Worm (Caenorhabditis elegans) whole organism, late embryonic: Measurements from ENCODE around the gene T14G8.4.

Source experiments
- ama-1 ChIP-seq: fragments of 150-350 bp; optimal IDR thresholded peaks from 2 replicates; lab custom pipeline; 2014
- ceh-14 ChIP-seq: sonication (generic microtip); optimal IDR thresholded peaks from 2 replicates; lab custom pipeline; 2016; ENCODE audit warnings: missing genotype, missing genetic modification characterization, missing compliant biosample characterization
- ceh-34 ChIP-seq: sonication (generic microtip); optimal IDR thresholded peaks from 2 replicates; lab custom pipeline; 2016; ENCODE audit warnings: mild to moderate bottlenecking, missing genetic modification characterization, missing compliant biosample characterization
- elt-2 ChIP-seq: sonication (generic microtip); optimal IDR thresholded peaks from 2 replicates; lab custom pipeline; 2016; ENCODE audit warnings: missing genetic modification reagents, missing genetic modification characterization, missing compliant biosample characterization
- fkh-10 ChIP-seq: fragments of 150-350 bp; optimal IDR thresholded peaks from 2 replicates; lab custom pipeline; 2014; ENCODE audit warnings: missing biosample characterization, missing genetic modification reagents, missing genetic modification characterization
- hlh-30 ChIP-seq: sonication (generic microtip); optimal IDR thresholded peaks from 2 replicates; lab custom pipeline; 2017; ENCODE audit warnings: antibody characterized with exemption, missing genetic modification characterization, missing compliant biosample characterization; ENCODE audit not compliant: insufficient read depth
- hlh-8 ChIP-seq: sonication (generic microtip); optimal IDR thresholded peaks from 2 replicates; lab custom pipeline; 2016; ENCODE audit warnings: missing genotype, missing genetic modification characterization, missing compliant biosample characterization
- lim-6 ChIP-seq: sonication (generic microtip); optimal IDR thresholded peaks from 2 replicates; lab custom pipeline; 2016; ENCODE audit warnings: missing genetic modification characterization, missing compliant biosample characterization
- nhr-11 ChIP-seq: fragments of 150-350 bp; optimal IDR thresholded peaks from 2 replicates; lab custom pipeline; 2014; ENCODE audit warnings: missing biosample characterization, missing genetic modification characterization
- sox-4 ChIP-seq: sonication (generic microtip); optimal IDR thresholded peaks from 2 replicates; lab custom pipeline; 2017; ENCODE audit warnings: mild to moderate bottlenecking, missing genetic modification characterization, inconsistent platforms, missing compliant biosample characterization
- tbx-2 ChIP-seq: sonication (generic microtip); optimal IDR thresholded peaks from 2 replicates; lab custom pipeline; 2016; ENCODE audit warnings: missing genetic modification characterization, missing compliant biosample characterization
- ttx-3 ChIP-seq: sonication (generic microtip); optimal IDR thresholded peaks from 2 replicates; lab custom pipeline; 2016; ENCODE audit warnings: missing genetic modification reagents, missing genetic modification characterization, missing compliant biosample characterization
- unc-3 ChIP-seq, 2 experiments: fragments of 200-800 bp in 1 of 2; sonication (Bioruptor generic) in 1 of 2; sonication (generic microtip) in 1 of 2; conservative IDR thresholded peaks in 1 of 2; optimal IDR thresholded peaks in 1 of 2; 2 replicates each; pipeline versions ENCODE4 v1.3.6 to Lab custom; 2016 to 2022; ENCODE audit warnings: missing compliant biosample characterization in 2 of 2, missing genetic modification characterization in 2 of 2, missing genetic modification reagents in 1 of 2
- unc-42 ChIP-seq: sonication (generic microtip); optimal IDR thresholded peaks from 2 replicates; lab custom pipeline; 2016; ENCODE audit warnings: missing genotype, missing genetic modification characterization, missing compliant biosample characterization

DNA sequence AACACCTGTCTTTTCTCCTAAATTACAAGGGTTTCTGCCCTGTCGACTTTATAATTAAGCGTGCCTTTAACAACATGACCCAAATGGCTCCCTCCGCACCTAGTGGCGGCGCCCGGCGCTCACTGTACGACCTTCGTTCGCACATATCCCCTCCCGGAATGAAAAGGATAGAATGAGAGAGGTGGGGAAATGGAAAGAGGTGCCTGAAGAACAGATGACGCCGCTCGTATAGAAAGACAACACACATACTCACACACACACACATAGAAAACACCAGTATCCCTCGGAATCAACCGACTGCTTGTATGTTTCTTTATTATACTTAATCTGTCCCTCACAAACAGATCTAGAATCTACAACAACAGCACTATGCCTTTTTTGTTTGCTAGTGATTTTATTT lies 46.2 kb upstream of the T14G8.4 start:
- TF ChIP-seq tbx-2 (tag; lab: Kevin White, UChicago) (no peak), sox-4 (tag; lab: Kevin White, UChicago) (no peak), elt-2 (tag; lab: Kevin White, UChicago) (no peak), hlh-8 (tag; lab: Kevin White, UChicago) (no peak), ceh-34 (tag; lab: Kevin White, UChicago) (no peak), ceh-14 (tag; lab: Kevin White, UChicago) (no peak), nhr-11 (tag; lab: Kevin White, UChicago) (no peak), ttx-3 (tag; lab: Kevin White, UChicago) (no peak), hlh-30 (tag; lab: Kevin White, UChicago) (no peak), unc-3 (GFP tag; conservative IDR thresholded peaks at IDR 0.05; lab: Robert Waterston, UW) (no peak), unc-3 (tag; optimal IDR thresholded peaks at IDR 0.05; lab: Kevin White, UChicago) (no peak), fkh-10 (no peak), ama-1 (lab: Kevin White, UChicago) (no peak), unc-42 (no peak), lim-6 (tag; lab: Kevin White, UChicago) (no peak)
